Worm (Caenorhabditis elegans): Measurements from ENCODE around the gene gfrp-1.

gfrp-1 gene

DNA sequence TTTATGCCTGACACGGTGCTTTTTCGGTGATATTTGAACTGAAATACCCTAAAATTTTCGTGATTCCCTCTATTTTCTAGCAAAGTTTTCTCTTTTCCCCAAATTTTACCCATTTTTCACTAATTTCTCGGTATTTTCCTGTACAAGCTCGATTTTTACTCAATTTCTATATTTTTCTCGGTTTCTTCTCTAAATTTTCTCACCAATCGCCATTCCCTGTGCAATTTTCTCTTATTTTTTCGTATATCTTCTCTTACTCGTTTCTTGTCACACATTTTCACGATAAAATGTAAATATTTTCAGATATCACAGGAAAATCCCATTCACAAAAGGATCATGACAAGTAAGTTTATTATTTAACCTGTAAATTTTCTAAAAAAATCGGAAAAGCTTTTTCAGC is 9.0 kb upstream of the gfrp-1 start, which contains the start of gene csn-3:
Gene csn-3, plus strand, starts transcription at position 301 of the 400 bp plus-strand sequence.
- TF ChIP-seq nhr-129 (tag; optimal IDR thresholded peaks at IDR 0.05) (no peak), snpc-4 (tag; optimal IDR thresholded peaks at IDR 0.05) (no peak), fos-1 (tag; optimal IDR thresholded peaks at IDR 0.05) (no peak), R02D3.7 (tag; optimal IDR thresholded peaks at IDR 0.05) (no peak), nhr-12 (tag; optimal IDR thresholded peaks at IDR 0.05) (no peak), F13H6.1 (tag; optimal IDR thresholded peaks at IDR 0.05) (no peak), nhr-77 (tag; optimal IDR thresholded peaks at IDR 0.05) (no peak), unc-62 (GFP tag; optimal IDR thresholded peaks at IDR 0.05) (no peak), nhr-237 (tag; optimal IDR thresholded peaks at IDR 0.05) (no peak)

DNA sequence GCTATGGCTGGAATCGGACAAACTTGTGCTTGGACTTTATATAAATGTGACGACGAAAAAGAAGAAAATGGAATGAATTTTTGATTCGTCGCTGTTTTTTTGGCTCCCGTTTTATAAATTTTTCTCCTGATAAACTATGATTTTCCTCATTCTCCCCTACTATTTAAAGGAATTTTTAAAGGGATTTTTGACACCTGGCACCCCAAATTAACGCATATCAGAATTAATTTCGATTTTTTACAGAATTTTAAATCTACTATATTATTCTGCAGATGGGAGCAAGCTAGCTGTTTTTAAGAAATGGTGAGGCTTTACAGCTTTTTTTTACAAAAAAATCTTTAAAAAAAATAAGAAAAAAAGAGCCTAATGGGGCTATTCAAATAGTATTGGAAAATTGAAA is 1.6 kb downstream of the gfrp-1 start, which contains the start of gene coa-1:
Gene coa-1, plus strand, starts transcription at position 301 of the 400 bp plus-strand sequence.
- TF ChIP-seq elt-1 (tag; optimal IDR thresholded peaks at IDR 0.05) (no peak), ZK546.5 (tag; optimal IDR thresholded peaks at IDR 0.05) (no peak), egl-27 (tag; optimal IDR thresholded peaks at IDR 0.05) (no peak)

DNA sequence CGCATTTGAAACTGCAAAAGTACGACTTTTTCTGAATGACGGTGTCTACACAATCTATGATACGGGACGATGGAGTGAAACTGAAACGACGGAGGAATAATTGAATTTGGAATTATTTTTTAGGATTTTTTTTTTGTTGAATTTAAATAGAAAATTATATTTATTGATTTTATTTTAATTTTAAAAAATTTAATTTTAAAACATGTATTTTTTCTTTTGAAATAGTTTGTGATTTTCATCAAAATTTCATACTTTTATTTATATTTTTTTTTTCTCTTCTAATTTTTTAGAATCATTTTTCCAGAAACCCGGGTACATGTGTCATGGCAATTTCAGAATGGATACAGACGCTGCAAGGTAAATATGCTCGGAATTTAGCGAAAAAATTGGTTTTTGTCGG is 4.5 kb downstream of the gfrp-1 start, which contains the start of gene Y38C1AA.1:
Gene Y38C1AA.1, plus strand, starts transcription at position 301 of the 400 bp plus-strand sequence.
- no peak for TF ChIP-seq egl-27 (tag; optimal IDR thresholded peaks at IDR 0.05)
- TF ChIP-seq F13H6.1 (tag; optimal IDR thresholded peaks at IDR 0.05): no peak
- TF ChIP-seq mab-5 (tag; optimal IDR thresholded peaks at IDR 0.05): no peak
- no peak for TF ChIP-seq lin-39 (tag; optimal IDR thresholded peaks at IDR 0.05)
- no peak for TF ChIP-seq Y55F3AM.14 (GFP tag; optimal IDR thresholded peaks at IDR 0.05)
- TF ChIP-seq lin-11 (tag; optimal IDR thresholded peaks at IDR 0.05): no peak
- TF ChIP-seq nhr-10 (tag; optimal IDR thresholded peaks at IDR 0.05): no peak
- no peak for TF ChIP-seq sma-9 (GFP tag; optimal IDR thresholded peaks at IDR 0.05)
- no peak for TF ChIP-seq sma-9 (tag; optimal IDR thresholded peaks at IDR 0.05)
- TF ChIP-seq fos-1 (tag; optimal IDR thresholded peaks at IDR 0.05): no peak
- no peak for TF ChIP-seq lin-13 (GFP tag; optimal IDR thresholded peaks at IDR 0.05)
- no peak for TF ChIP-seq sma-3 (GFP tag; optimal IDR thresholded peaks at IDR 0.05)
- no peak for TF ChIP-seq nhr-25 (tag; optimal IDR thresholded peaks at IDR 0.05)
- no peak for TF ChIP-seq aly-2 (tag; optimal IDR thresholded peaks at IDR 0.05)

- TF ChIP-seq nhr-129 (tag; optimal IDR thresholded peaks at IDR 0.05) (peak; percentile 48), nhr-23 (tag; optimal IDR thresholded peaks at IDR 0.05) (no peak), nhr-12 (tag; optimal IDR thresholded peaks at IDR 0.05) (no peak), F13H6.1 (tag; optimal IDR thresholded peaks at IDR 0.05) (peak; percentile 34), sma-3 (GFP tag; optimal IDR thresholded peaks at IDR 0.05) (peak; percentile 57), unc-55 (GFP tag; optimal IDR thresholded peaks at IDR 0.05) (peak; percentile 43), crh-2 (tag; optimal IDR thresholded peaks at IDR 0.05) (peak; percentile 53), nhr-10 (tag; optimal IDR thresholded peaks at IDR 0.05) (no peak), unc-39 (tag; optimal IDR thresholded peaks at IDR 0.05) (no peak), ztf-11 (tag; optimal IDR thresholded peaks at IDR 0.05) (no peak), gmeb-1 (tag; optimal IDR thresholded peaks at IDR 0.05) (peak; percentile 68), nhr-237 (tag; optimal IDR thresholded peaks at IDR 0.05) (no peak), peb-1 (tag; optimal IDR thresholded peaks at IDR 0.05) (no peak), lin-13 (GFP tag; optimal IDR thresholded peaks at IDR 0.05) (peak; percentile 14), Y55F3AM.14 (GFP tag; optimal IDR thresholded peaks at IDR 0.05) (no peak), lsy-2 (tag; optimal IDR thresholded peaks at IDR 0.05) (peak in 1 of 2 experiments; percentile 36), mab-5 (tag; optimal IDR thresholded peaks at IDR 0.05) (no peak), ztf-1 (GFP tag; conservative IDR thresholded peaks at IDR 0.05) (no peak), dmd-4 (tag; optimal IDR thresholded peaks at IDR 0.05) (no peak), lin-39 (tag; optimal IDR thresholded peaks at IDR 0.05) (no peak), ceh-16 (tag; optimal IDR thresholded peaks at IDR 0.05) (no peak), C34F6.9 (tag; optimal IDR thresholded peaks at IDR 0.05) (peak; percentile 27), snpc-4 (tag; optimal IDR thresholded peaks at IDR 0.05) (no peak), nhr-25 (tag; optimal IDR thresholded peaks at IDR 0.05) (no peak), blmp-1 (tag; optimal IDR thresholded peaks at IDR 0.05; ENCODE audit: insufficient read depth) (no peak), unc-62 (GFP tag; optimal IDR thresholded peaks at IDR 0.05) (no peak), fos-1 (tag; optimal IDR thresholded peaks at IDR 0.05) (peak; percentile 56), nhr-6 (tag; optimal IDR thresholded peaks at IDR 0.05) (no peak), egl-27 (tag; optimal IDR thresholded peaks at IDR 0.05) (peak; percentile 21)
Measured at ce11 chrIV:210591-210990, 7.2 kb downstream of the gfrp-1 start.

Data from whole organism, L2 larva.